Fruit fly (Drosophila melanogaster): Measurements from ENCODE around the gene Rb97D.

The Rb97D gene

dm6 chr3R:26881121-26881895, 5.8 kb upstream of the Rb97D start, which contains the start of the genes ro and T48 (continued):
- TF ChIP-seq CG16815 (GFP tag; optimal IDR thresholded peaks at IDR 0.05): no peak
- TF ChIP-seq CG3995 (GFP tag; optimal IDR thresholded peaks at IDR 0.05): no peak
- no peak for TF ChIP-seq crc (GFP tag; optimal IDR thresholded peaks at IDR 0.05)
- peak; percentile 80; the same call in 1 of the 2 replicates for TF ChIP-seq seq (GFP tag; IDR thresholded peaks at IDR 0.05)
- TF ChIP-seq chm (GFP tag; IDR thresholded peaks at IDR 0.05): peak; percentile 81
- no peak for TF ChIP-seq cg (GFP tag; optimal IDR thresholded peaks at IDR 0.05)
- TF ChIP-seq otp (GFP tag; IDR thresholded peaks at IDR 0.05): no peak
- TF ChIP-seq cad (GFP tag; optimal IDR thresholded peaks at IDR 0.05): no peak
- no peak for TF ChIP-seq tio (GFP tag; optimal IDR thresholded peaks at IDR 0.05)
- peak; percentile 98 for TF ChIP-seq CG3065 (GFP tag; optimal IDR thresholded peaks at IDR 0.05)
- no peak for TF ChIP-seq B-H1 (GFP tag; IDR thresholded peaks at IDR 0.05)
- peak in 1 of 2 experiments; percentile 33 for TF ChIP-seq Hr78 (GFP tag; optimal IDR thresholded peaks at IDR 0.05)
- peak; percentile 44 to 53 for TF ChIP-seq chif (GFP tag; optimal IDR thresholded peaks at IDR 0.05)
- no peak for TF ChIP-seq br (optimal IDR thresholded peaks at IDR 0.05)
- peak; percentile 66 for TF ChIP-seq shn (GFP tag; optimal IDR thresholded peaks at IDR 0.05)
- peak; percentile 51 for TF ChIP-seq sisA (GFP tag; IDR thresholded peaks at IDR 0.05)
- peak; percentile 96 for TF ChIP-seq CG8478 (optimal IDR thresholded peaks at IDR 0.05)
- TF ChIP-seq lilli (GFP tag; optimal IDR thresholded peaks at IDR 0.05): peak; percentile 57
- TF ChIP-seq CG12155 (GFP tag; optimal IDR thresholded peaks at IDR 0.05): peak; percentile 70
- peak; percentile 76 for TF ChIP-seq CG13287 (GFP tag; IDR thresholded peaks at IDR 0.05; ENCODE audit: partially characterized antibody)
- no peak for TF ChIP-seq CG14965 (GFP tag; optimal IDR thresholded peaks at IDR 0.05; ENCODE audit: borderline replicate concordance)
- peak; percentile 68 for TF ChIP-seq CG17829 (tag; optimal IDR thresholded peaks at IDR 0.05)
- peak; percentile 45 for TF ChIP-seq CG7839 (tag; optimal IDR thresholded peaks at IDR 0.05)
- peak; percentile 72 for TF ChIP-seq CG6791 (GFP tag; IDR thresholded peaks at IDR 0.05; ENCODE audit: partially characterized antibody)
- peak; percentile 44 for TF ChIP-seq dmrt11E (tag; optimal IDR thresholded peaks at IDR 0.05)
- TF ChIP-seq Aef1 (GFP tag; IDR thresholded peaks at IDR 0.05): peak; percentile 48; the same call in 2 of the 3 replicates
- TF ChIP-seq salm (tag; optimal IDR thresholded peaks at IDR 0.05): no peak
- no peak for TF ChIP-seq pnt (GFP tag; optimal IDR thresholded peaks at IDR 0.05)
- peak; percentile 85 for TF ChIP-seq hkb (optimal IDR thresholded peaks at IDR 0.05)
- TF ChIP-seq hkb (GFP tag; IDR thresholded peaks at IDR 0.05): no peak; the same call in 1 of the 2 replicates
- peak; percentile 39 for TF ChIP-seq ash1 (GFP tag; optimal IDR thresholded peaks at IDR 0.05)
- 0 out of 2 replicates have a peak, but pooled peaks have one; percentile 32 for TF ChIP-seq HLH3B (GFP tag; IDR thresholded peaks at IDR 0.05)
- peak; percentile 84 for TF ChIP-seq CG4282 (GFP tag; optimal IDR thresholded peaks at IDR 0.05)
- peak; percentile 29 for TF ChIP-seq CG18011 (GFP tag; optimal IDR thresholded peaks at IDR 0.05)
- no peak for TF ChIP-seq pros (GFP tag; optimal IDR thresholded peaks at IDR 0.05)
- no peak for TF ChIP-seq en (GFP tag; optimal IDR thresholded peaks at IDR 0.05)
- no peak for TF ChIP-seq fru (optimal IDR thresholded peaks at IDR 0.05)
- TF ChIP-seq bbx (GFP tag; IDR thresholded peaks at IDR 0.05; ENCODE audit: partially characterized antibody): peak; percentile 78
- peak; percentile 60 for TF ChIP-seq abd-A (tag; optimal IDR thresholded peaks at IDR 0.05)
- 0 out of 2 replicates have a peak, but pooled peaks have one; percentile 41 for TF ChIP-seq CG17328 (GFP tag; IDR thresholded peaks at IDR 0.05)
- TF ChIP-seq CG10274 (GFP tag; optimal IDR thresholded peaks at IDR 0.05): no peak
- TF ChIP-seq CG10979 (tag; optimal IDR thresholded peaks at IDR 0.05): no peak
- TF ChIP-seq ERR (GFP tag; optimal IDR thresholded peaks at IDR 0.05): peak; percentile 68
- peak; percentile 93 for TF ChIP-seq Ets65A (GFP tag)
- no peak for TF ChIP-seq ara (GFP tag; IDR thresholded peaks at IDR 0.05)
- TF ChIP-seq PHDP (tag; optimal IDR thresholded peaks at IDR 0.05): peak; percentile 0
- TF ChIP-seq slbo (GFP tag; IDR thresholded peaks at IDR 0.05): peak; percentile 64; the same call in 1 of the 2 replicates
- TF ChIP-seq CG12104 (GFP tag; optimal IDR thresholded peaks at IDR 0.05): peak; percentile 0
- no peak for TF ChIP-seq Atf-2 (GFP tag; optimal IDR thresholded peaks at IDR 0.05)
- peak; percentile 63 for TF ChIP-seq CG17912 (GFP tag; optimal IDR thresholded peaks at IDR 0.05)
- TF ChIP-seq sima (GFP tag; optimal IDR thresholded peaks at IDR 0.05): no peak
